Fruit fly (Drosophila melanogaster) whole organism, pupa: ENCODE results near the gene Tctp.

Experiments used
- CG10348 ChIP-seq: fragments of 200-800 bp; sonication (Bioruptor generic); IDR thresholded peaks from 2 replicates; pipeline ENCODE4 v1.3.6; 2022; ENCODE audit warnings: missing biosample characterization, missing genetic modification characterization
- CG12605 ChIP-seq: fragments of 200-800 bp; sonication (Bioruptor generic); IDR thresholded peaks from 2 replicates; pipeline ENCODE4 v1.3.6; 2022; ENCODE audit warnings: missing biosample characterization, missing genetic modification characterization
- CG14655 ChIP-seq: fragments of 200-800 bp; sonication (Bioruptor generic); optimal IDR thresholded peaks from 3 replicates; lab custom pipeline; 2017; ENCODE audit warnings: mild to moderate bottlenecking, missing biosample characterization, missing genetic modification reagents, missing genetic modification characterization
- CG34367 ChIP-seq: fragments of 200-800 bp; sonication (Bioruptor generic); optimal IDR thresholded peaks from 2 replicates; lab custom pipeline; 2018; ENCODE audit warnings: missing biosample characterization, mild to moderate bottlenecking, missing genetic modification characterization
- CG8159 ChIP-seq: fragments of 200-800 bp; sonication (Bioruptor generic); optimal IDR thresholded peaks from 3 replicates; lab custom pipeline; 2018; ENCODE audit warnings: missing biosample characterization, mild to moderate bottlenecking, missing genetic modification characterization, moderate library complexity
- CG8301 ChIP-seq: fragments of 200-800 bp; sonication (Bioruptor generic); optimal IDR thresholded peaks from 2 replicates; lab custom pipeline; 2018; ENCODE audit warnings: missing biosample characterization, mild to moderate bottlenecking, missing genetic modification characterization
- CG9948 ChIP-seq: fragments of 200-800 bp; sonication (Bioruptor generic); optimal IDR thresholded peaks from 2 replicates; lab custom pipeline; 2018; ENCODE audit warnings: missing biosample characterization, mild to moderate bottlenecking, missing genetic modification characterization, moderate library complexity
- D1 ChIP-seq: fragments of 200-800 bp; sonication (Bioruptor generic); optimal IDR thresholded peaks from 2 replicates; lab custom pipeline; 2018; ENCODE audit warnings: missing biosample characterization, mild to moderate bottlenecking, missing genetic modification characterization, moderate library complexity
- EcR ChIP-seq: fragments of 200-800 bp; sonication (Bioruptor generic); optimal IDR thresholded peaks from 3 replicates; lab custom pipeline; 2019; ENCODE audit warnings: missing biosample characterization, missing genetic modification characterization, mild to moderate bottlenecking, moderate library complexity, missing genetic modification reagents
- Pif1A ChIP-seq: fragments of 200-800 bp; sonication (Bioruptor generic); optimal IDR thresholded peaks from 3 replicates; lab custom pipeline; 2016; ENCODE audit warnings: missing biosample characterization, missing genetic modification characterization
- Pif1B ChIP-seq: fragments of 200-800 bp; sonication (Bioruptor generic); optimal IDR thresholded peaks from 3 replicates; lab custom pipeline; 2016; ENCODE audit warnings: missing biosample characterization, missing genetic modification characterization
- Snoo ChIP-seq: fragments of 200-800 bp; sonication (Bioruptor generic); optimal IDR thresholded peaks from 3 replicates; lab custom pipeline; 2017; ENCODE audit warnings: missing biosample characterization, mild to moderate bottlenecking, missing genetic modification characterization, inconsistent platforms
- fd96Ca ChIP-seq: fragments of 200-800 bp; sonication (Bioruptor generic); IDR thresholded peaks from 3 replicates; pipeline ENCODE4 v1.3.6; 2022; ENCODE audit warnings: missing biosample characterization, missing genetic modification characterization

DNA sequence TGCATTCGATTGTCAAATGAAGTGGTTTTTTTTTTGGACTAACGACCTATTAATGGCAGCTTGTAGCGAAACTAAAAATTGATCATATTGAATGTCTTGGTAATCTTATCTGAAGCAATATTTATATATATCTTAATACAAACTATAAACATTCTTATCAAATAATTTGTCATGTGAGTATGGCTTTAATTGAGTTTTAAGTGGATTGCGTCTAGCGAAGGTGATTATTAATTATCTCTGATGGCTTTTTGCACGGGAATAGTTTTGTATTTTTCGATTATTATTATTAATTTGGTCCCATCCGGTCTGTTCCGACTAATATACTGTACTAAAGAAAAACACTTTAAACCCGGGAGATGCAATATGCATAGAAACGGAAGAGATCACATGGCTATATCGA is 36.8 kb downstream of the Tctp start:
- no peak for TF ChIP-seq CG8301 (tag; lab: Kevin White, UChicago)
- no peak for TF ChIP-seq D1 (tag; lab: Kevin White, UChicago)
- no peak for TF ChIP-seq Snoo (tag; lab: Kevin White, UChicago)
- no peak for TF ChIP-seq CG12605 (GFP tag; lab: Robert Waterston, UW)
- no peak for TF ChIP-seq CG10348
- TF ChIP-seq Pif1A, result no peak
- TF ChIP-seq fd96Ca (GFP tag; lab: Robert Waterston, UW), result no peak
- TF ChIP-seq Pif1B (GFP tag; lab: Kevin White, UChicago), result no peak
- no peak for TF ChIP-seq CG9948 (tag; lab: Kevin White, UChicago)
- no peak for TF ChIP-seq CG8159
- TF ChIP-seq CG34367 (tag; lab: Kevin White, UChicago), result no peak
- TF ChIP-seq EcR (GFP tag; lab: Kevin White, UChicago), result no peak
- no peak for TF ChIP-seq CG14655 (GFP tag; lab: Kevin White, UChicago)
